Worm (Caenorhabditis elegans) whole organism, L1 larva: ENCODE results near the gene cpt-5.

Experiments
- fkh-10 ChIP-seq: sonication (generic microtip); optimal IDR thresholded peaks from 2 replicates; lab custom pipeline; 2017; ENCODE audit warnings: missing biosample characterization, missing genetic modification reagents, missing genetic modification characterization
- lin-13 ChIP-seq: fragments of 150-350 bp; optimal IDR thresholded peaks from 2 replicates; lab custom pipeline; 2014; ENCODE audit warnings: missing biosample characterization, missing genetic modification reagents, missing genetic modification characterization
- lin-35 ChIP-seq, 2 experiments: fragments of 150-350 bp; optimal IDR thresholded peaks; 2 replicates each; lab custom pipeline; 2014; ENCODE audit warnings: missing biosample characterization in 2 of 2, missing genetic modification characterization in 2 of 2, missing genetic modification reagents in 2 of 2
- rnt-1 ChIP-seq: sonication (generic microtip); optimal IDR thresholded peaks from 2 replicates; lab custom pipeline; 2016; ENCODE audit warnings: mild to moderate bottlenecking, missing genetic modification characterization, moderate library complexity, missing compliant biosample characterization
- unc-86 ChIP-seq: sonication (generic microtip); optimal IDR thresholded peaks from 2 replicates; lab custom pipeline; 2016; ENCODE audit warnings: missing genetic modification characterization, missing compliant biosample characterization

- TF ChIP-seq rnt-1, result no peak
- no peak for TF ChIP-seq unc-86 (tag; lab: Kevin White, UChicago)
- TF ChIP-seq lin-35 (GFP tag; optimal IDR thresholded peaks at IDR 0.05; lab: Kevin White, UChicago), result no peak
- TF ChIP-seq lin-13 (GFP tag; lab: Kevin White, UChicago), result no peak
- TF ChIP-seq fkh-10, result no peak
Observed at ce11 chrV:13845136-13845535, 27.9 kb upstream of the cpt-5 start, which contains the start of gene srx-131.
